Worm (Caenorhabditis elegans): ENCODE measurements around the gene Y17G9B.8.

DNA sequence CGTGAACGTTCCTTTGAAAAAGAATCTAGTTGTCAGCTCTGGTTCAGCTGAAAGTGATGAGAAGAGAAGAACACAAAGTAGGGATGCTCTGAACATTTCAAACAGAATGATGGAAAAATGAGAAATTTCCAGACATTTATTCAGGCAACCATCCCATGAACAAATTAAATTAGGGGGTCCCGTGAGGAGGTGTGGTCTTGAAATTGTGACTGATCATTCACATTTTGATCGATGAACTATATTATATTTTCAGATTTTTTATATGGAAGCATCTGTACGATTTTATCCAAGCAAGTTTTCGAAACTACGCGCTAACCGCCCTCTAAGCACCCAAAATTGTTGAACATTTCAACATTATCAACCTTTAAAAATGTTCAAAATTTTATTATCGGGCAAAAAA lies 17.4 kb upstream of the Y17G9B.8 start, which contains the start of gene R11E3.19:
- TF ChIP-seq ceh-79 (tag; optimal IDR thresholded peaks at IDR 0.05) (no peak), F57A8.1 (GFP tag; optimal IDR thresholded peaks at IDR 0.05) (no peak), ama-1 (optimal IDR thresholded peaks at IDR 0.05) (no peak), ama-1 (GFP tag; optimal IDR thresholded peaks at IDR 0.05) (no peak), nhr-80 (tag; optimal IDR thresholded peaks at IDR 0.05) (no peak), him-1 (tag; optimal IDR thresholded peaks at IDR 0.05) (no peak)

All from whole organism, young adult.